Worm (Caenorhabditis elegans) whole organism, L1 larva: ENCODE measurements around the gene T28A8.3.
A peak's percentile ranks its signal among the peaks of the same experiment; 100 is the strongest.

ENCODE experiments used
- F16B12.6 ChIP-seq: fragments of 150-350 bp; optimal IDR thresholded peaks from 2 replicates; lab custom pipeline; 2014; ENCODE audit warnings: missing biosample characterization, missing genetic modification characterization
- aha-1 ChIP-seq: fragments of 150-350 bp; optimal IDR thresholded peaks from 2 replicates; lab custom pipeline; 2014; ENCODE audit warnings: missing biosample characterization, missing genetic modification characterization
- aly-2 ChIP-seq: fragments of 150-350 bp; optimal IDR thresholded peaks from 2 replicates; lab custom pipeline; 2014; ENCODE audit warnings: missing biosample characterization, missing genetic modification characterization
- ama-1 ChIP-seq: fragments of 150-350 bp; optimal IDR thresholded peaks from 2 replicates; lab custom pipeline; 2014
- blmp-1 ChIP-seq: fragments of 150-350 bp; optimal IDR thresholded peaks from 2 replicates; lab custom pipeline; 2014; ENCODE audit warnings: missing biosample characterization, missing genetic modification characterization
- ceh-8 ChIP-seq: fragments of 200-800 bp; sonication (Bioruptor generic); optimal IDR thresholded peaks from 2 replicates; lab custom pipeline; 2018; ENCODE audit warnings: mild to moderate bottlenecking, missing genetic modification characterization, moderate library complexity, missing compliant biosample characterization
- dsc-1 ChIP-seq: sonication (generic microtip); optimal IDR thresholded peaks from 2 replicates; lab custom pipeline; 2016; ENCODE audit warnings: mild to moderate bottlenecking, missing genetic modification characterization, missing compliant biosample characterization
- efl-1 ChIP-seq, 4 experiments: fragments of 150-350 bp; optimal IDR thresholded peaks in 3 of 4; peaks in 1 of 4; 1 replicate in 1 of 4; 2 replicates in 3 of 4; lab custom pipeline; 2014; ENCODE audit warnings: missing biosample characterization in 2 of 4, missing genetic modification characterization in 2 of 4, missing genetic modification reagents in 2 of 4
- egl-27 ChIP-seq, 2 experiments: fragments of 150-350 bp in 1 of 2; sonication (generic microtip); optimal IDR thresholded peaks; 3 replicates each; lab custom pipeline; 2017 to 2018; ENCODE audit warnings: missing biosample characterization in 2 of 2, missing genetic modification characterization in 2 of 2, missing genetic modification reagents in 2 of 2
- elt-3 ChIP-seq, 6 experiments: fragments of 150-350 bp in 1 of 6; sonication (generic microtip); optimal IDR thresholded peaks; 2 replicates each; lab custom pipeline; 2017 to 2018; ENCODE audit warnings: missing biosample characterization in 6 of 6, missing genetic modification characterization in 6 of 6, inconsistent platforms in 1 of 6
- fkh-4 ChIP-seq: sonication (generic microtip); optimal IDR thresholded peaks from 2 replicates; lab custom pipeline; 2016; ENCODE audit warnings: missing compliant biosample characterization, missing genetic modification characterization, borderline replicate concordance
- hlh-4 ChIP-seq: sonication (generic microtip); optimal IDR thresholded peaks from 2 replicates; lab custom pipeline; 2016; ENCODE audit warnings: mild to moderate bottlenecking, missing genetic modification characterization, missing compliant biosample characterization
- lin-13 ChIP-seq: fragments of 150-350 bp; optimal IDR thresholded peaks from 2 replicates; lab custom pipeline; 2014; ENCODE audit warnings: missing biosample characterization, missing genetic modification reagents, missing genetic modification characterization
- lin-14 ChIP-seq: fragments of 200-800 bp; sonication (Bioruptor generic); optimal IDR thresholded peaks from 2 replicates; lab custom pipeline; 2018; ENCODE audit warnings: mild to moderate bottlenecking, missing genetic modification characterization, moderate library complexity, missing compliant biosample characterization
- lin-15B ChIP-seq: fragments of 150-350 bp; sonication (generic microtip); optimal IDR thresholded peaks from 3 replicates; lab custom pipeline; 2014; ENCODE audit warnings: missing biosample characterization, missing genetic modification characterization
- lin-35 ChIP-seq, 2 experiments: fragments of 150-350 bp; optimal IDR thresholded peaks; 2 replicates each; lab custom pipeline; 2014; ENCODE audit warnings: missing biosample characterization in 2 of 2, missing genetic modification characterization in 2 of 2, missing genetic modification reagents in 2 of 2
- mdl-1 ChIP-seq, 2 experiments: fragments of 150-350 bp; optimal IDR thresholded peaks; 2 replicates each; lab custom pipeline; 2014 to 2017; ENCODE audit warnings: missing biosample characterization in 2 of 2, missing genetic modification characterization in 2 of 2, inconsistent platforms in 1 of 2
- mep-1 ChIP-seq: fragments of 150-350 bp; optimal IDR thresholded peaks from 2 replicates; lab custom pipeline; 2014; ENCODE audit warnings: missing biosample characterization, missing genetic modification characterization
- nhr-20 ChIP-seq: sonication (generic microtip); optimal IDR thresholded peaks from 2 replicates; lab custom pipeline; 2016; ENCODE audit warnings: mild to moderate bottlenecking, missing genetic modification characterization, missing compliant biosample characterization
- nhr-237 ChIP-seq: fragments of 150-350 bp; optimal IDR thresholded peaks from 2 replicates; lab custom pipeline; 2014; ENCODE audit warnings: missing biosample characterization, missing genetic modification characterization
- nhr-71 ChIP-seq: sonication (generic microtip); optimal IDR thresholded peaks from 2 replicates; lab custom pipeline; 2016; ENCODE audit warnings: mild to moderate bottlenecking, missing genetic modification characterization, moderate library complexity, missing compliant biosample characterization
- nhr-84 ChIP-seq: sonication (generic microtip); optimal IDR thresholded peaks from 2 replicates; lab custom pipeline; 2017; ENCODE audit warnings: missing biosample characterization, missing genetic modification characterization
- nhr-85 ChIP-seq: sonication (generic microtip); peaks from one replicate; lab custom pipeline; 2016; ENCODE audit warnings: missing genetic modification characterization, inconsistent platforms, missing compliant biosample characterization
- pag-3 ChIP-seq: sonication (generic microtip); optimal IDR thresholded peaks from 2 replicates; lab custom pipeline; 2017; ENCODE audit warnings: missing genetic modification characterization, mild to moderate bottlenecking, missing compliant biosample characterization, antibody characterized with exemption, borderline replicate concordance; ENCODE audit not compliant: insufficient read depth
- pax-3 ChIP-seq: fragments of 200-800 bp; sonication (Bioruptor generic); optimal IDR thresholded peaks from 2 replicates; lab custom pipeline; 2018; ENCODE audit warnings: mild to moderate bottlenecking, missing genetic modification characterization, moderate library complexity, missing compliant biosample characterization
- pqm-1 ChIP-seq: sonication (generic microtip); optimal IDR thresholded peaks from 3 replicates; lab custom pipeline; 2017; ENCODE audit warnings: missing biosample characterization, missing genetic modification characterization
- rnt-1 ChIP-seq: sonication (generic microtip); optimal IDR thresholded peaks from 2 replicates; lab custom pipeline; 2016; ENCODE audit warnings: mild to moderate bottlenecking, missing genetic modification characterization, moderate library complexity, missing compliant biosample characterization
- snpc-4 ChIP-seq: fragments of 150-350 bp; optimal IDR thresholded peaks from 2 replicates; lab custom pipeline; 2014; ENCODE audit warnings: missing biosample characterization, missing genetic modification characterization
- snu-23 ChIP-seq: sonication (generic microtip); optimal IDR thresholded peaks from 2 replicates; lab custom pipeline; 2016; ENCODE audit warnings: missing genetic modification characterization, missing compliant biosample characterization
- tlp-1 ChIP-seq: fragments of 150-350 bp; optimal IDR thresholded peaks from 2 replicates; lab custom pipeline; 2014; ENCODE audit warnings: missing biosample characterization, missing genetic modification characterization
- unc-130 ChIP-seq: fragments of 150-350 bp; optimal IDR thresholded peaks from 2 replicates; lab custom pipeline; 2017; ENCODE audit warnings: missing biosample characterization, missing genetic modification characterization, inconsistent platforms
- unc-98 ChIP-seq: fragments of 200-800 bp; sonication (Bioruptor generic); IDR thresholded peaks from 2 replicates; pipeline ENCODE4 v1.3.6; 2022; ENCODE audit warnings: missing genetic modification characterization, missing compliant biosample characterization
- zag-1 ChIP-seq: fragments of 150-350 bp; optimal IDR thresholded peaks from 2 replicates; lab custom pipeline; 2014; ENCODE audit warnings: missing biosample characterization, missing genetic modification characterization
- zip-4 ChIP-seq: fragments of 200-800 bp; sonication (Bioruptor generic); optimal IDR thresholded peaks from 2 replicates; lab custom pipeline; 2018; ENCODE audit warnings: mild to moderate bottlenecking, missing genetic modification characterization, moderate library complexity, missing compliant biosample characterization
- ztf-4 ChIP-seq: fragments of 150-350 bp; optimal IDR thresholded peaks from 2 replicates; lab custom pipeline; 2014; ENCODE audit warnings: missing biosample characterization, missing genetic modification characterization

T28A8.3 gene

ce11 chrIII:13548982-13549381 is 43.2 kb downstream of the T28A8.3 start, which contains the start of gene mmad-1 (continued):
- TF ChIP-seq nhr-20 (tag; lab: Kevin White, UChicago) (peak; percentile 82), nhr-71 (tag; lab: Kevin White, UChicago) (peak; percentile 86), zag-1 (no peak), hlh-4 (tag; lab: Kevin White, UChicago) (no peak), lin-35 (GFP tag; optimal IDR thresholded peaks at IDR 0.05; lab: Kevin White, UChicago) (peak; percentile 45 to 64), elt-3 (tag; optimal IDR thresholded peaks at IDR 0.05; lab: Kevin White, UChicago) (peak in 2 of 6 experiments; percentile 23 to 88), efl-1 (optimal IDR thresholded peaks at IDR 0.05; lab: Kevin White, UChicago) (peak; percentile 40 to 41), efl-1 (GFP tag; optimal IDR thresholded peaks at IDR 0.05 in 1 of 2; lab: Kevin White, UChicago) (peak; percentile 4 to 43), pax-3 (tag; lab: Kevin White, UChicago) (no peak), egl-27 (tag; optimal IDR thresholded peaks at IDR 0.05; lab: Kevin White, UChicago) (no peak), pag-3 (tag; lab: Kevin White, UChicago) (no peak), lin-14 (GFP tag; lab: Kevin White, UChicago) (peak; percentile 93), ama-1 (lab: Kevin White, UChicago) (peak; percentile 54), ztf-4 (tag; lab: Kevin White, UChicago) (peak; percentile 31), lin-13 (GFP tag; lab: Kevin White, UChicago) (peak; percentile 2), ceh-8 (GFP tag; lab: Kevin White, UChicago) (peak; percentile 10), nhr-237 (tag; lab: Kevin White, UChicago) (no peak), blmp-1 (tag; lab: Kevin White, UChicago) (peak; percentile 90), rnt-1 (no peak), unc-130 (tag; lab: Kevin White, UChicago) (peak; percentile 33)

ce11 chrIII:13549960-13550359 is 44.1 kb downstream of the T28A8.3 start:
- TF ChIP-seq snu-23 (GFP tag; lab: Kevin White, UChicago), result peak; percentile 21
- TF ChIP-seq fkh-4 (tag; lab: Kevin White, UChicago), result no peak
- TF ChIP-seq zip-4 (GFP tag; lab: Kevin White, UChicago), result no peak
- no peak for TF ChIP-seq lin-35 (GFP tag; optimal IDR thresholded peaks at IDR 0.05; lab: Kevin White, UChicago)
- no peak for TF ChIP-seq pqm-1 (tag; lab: Kevin White, UChicago)
- TF ChIP-seq nhr-84 (tag; lab: Kevin White, UChicago), result no peak
- TF ChIP-seq, all 84 proteins: peak for 1

ce11 chrIII:13555234-13555633 is 49.4 kb downstream of the T28A8.3 start, which contains the start of gene scav-2:
Gene scav-2, minus strand, starts transcription at chrIII:13555334.
- TF ChIP-seq ceh-8 (GFP tag; lab: Kevin White, UChicago) (no peak), aha-1 (no peak), dsc-1 (no peak), aly-2 (tag; lab: Kevin White, UChicago) (no peak), unc-98 (no peak), mep-1 (no peak), nhr-237 (tag; lab: Kevin White, UChicago) (no peak), ztf-4 (tag; lab: Kevin White, UChicago) (no peak), snpc-4 (tag; lab: Kevin White, UChicago) (no peak), mdl-1 (tag; optimal IDR thresholded peaks at IDR 0.05; lab: Kevin White, UChicago) (no peak), F16B12.6 (tag; lab: Kevin White, UChicago) (no peak), nhr-71 (tag; lab: Kevin White, UChicago) (no peak), tlp-1 (tag; lab: Kevin White, UChicago) (no peak), lin-15B (tag; lab: Kevin White, UChicago) (no peak)

ce11 chrIII:13556039-13556438 is 50.2 kb downstream of the T28A8.3 start:
- TF ChIP-seq snu-23 (GFP tag; lab: Kevin White, UChicago), result peak; percentile 5
- TF ChIP-seq elt-3 (tag; optimal IDR thresholded peaks at IDR 0.05; lab: Kevin White, UChicago), result peak in 1 of 6 experiments; percentile 33
- peak; percentile 80 for TF ChIP-seq blmp-1 (tag; lab: Kevin White, UChicago)
- peak in 1 of 2 experiments; percentile 24 for TF ChIP-seq lin-35 (GFP tag; optimal IDR thresholded peaks at IDR 0.05; lab: Kevin White, UChicago)
- TF ChIP-seq nhr-85 (tag; lab: Kevin White, UChicago), result peak; percentile 58
- TF ChIP-seq dsc-1, result no peak
- TF ChIP-seq hlh-4 (tag; lab: Kevin White, UChicago), result no peak
